Fruit fly (Drosophila melanogaster) whole organism, embryonic: ENCODE results near the gene alpha4GT2.

Experiments used
- Hmx ChIP-seq: fragments of 200-800 bp; sonication (Bioruptor generic); optimal IDR thresholded peaks from 2 replicates; lab custom pipeline; 2016; ENCODE audit warnings: missing biosample characterization, missing genetic modification characterization
- lab ChIP-seq: fragments of 200-800 bp; sonication (Bioruptor generic); optimal IDR thresholded peaks from 3 replicates; lab custom pipeline; 2017; ENCODE audit warnings: missing biosample characterization, missing genetic modification characterization, mild to moderate bottlenecking, moderate library complexity, missing genetic modification reagents
- lola ChIP-seq, 3 experiments: fragments of >200 bp in 2 of 3; fragments of 200-800 bp in 1 of 3; sonication (Bioruptor generic) in 1 of 3; optimal IDR thresholded peaks; 2 replicates each; lab custom pipeline; 2017 to 2019; ENCODE audit warnings: missing biosample characterization in 3 of 3, missing genetic modification characterization in 3 of 3, mild to moderate bottlenecking in 1 of 3, moderate library complexity in 1 of 3
- ranshi ChIP-seq: fragments of 200-800 bp; sonication (Bioruptor generic); IDR thresholded peaks from 2 replicates; pipeline ENCODE4 v1.3.6; 2022; ENCODE audit warnings: missing biosample characterization, missing genetic modification characterization
- trem ChIP-seq: fragments of 200-800 bp; optimal IDR thresholded peaks from 3 replicates; lab custom pipeline; 2019; ENCODE audit warnings: missing biosample characterization, mild to moderate bottlenecking, missing genetic modification characterization, moderate library complexity

DNA sequence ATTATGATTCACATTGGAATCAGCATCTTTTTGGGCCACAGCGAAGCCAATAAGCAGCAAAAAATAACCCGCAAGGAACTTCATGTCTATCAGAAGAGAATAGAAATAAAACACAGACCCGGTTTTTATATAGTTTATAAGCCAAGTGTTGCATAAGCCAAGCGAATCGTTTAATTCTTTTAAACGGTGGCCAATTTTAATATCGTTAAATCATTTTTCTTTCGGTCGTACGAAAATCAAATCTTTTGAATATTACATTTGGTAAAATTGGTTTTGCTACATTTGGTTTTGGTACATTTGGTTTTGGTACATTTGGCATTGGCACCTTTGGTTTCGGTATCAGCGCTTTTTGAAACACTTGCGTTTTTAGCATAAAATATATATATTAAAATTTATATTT lies 1.9 kb upstream of the alpha4GT2 start, which contains the start of gene Sfp96F:
- TF ChIP-seq lola (GFP tag; optimal IDR thresholded peaks at IDR 0.05; lab: Kevin White, UChicago): no peak
- TF ChIP-seq ranshi (GFP tag; lab: Robert Waterston, UW): no peak
- TF ChIP-seq lab (GFP tag; lab: Kevin White, UChicago): no peak
- TF ChIP-seq trem (tag; lab: Kevin White, UChicago): no peak
- no peak for TF ChIP-seq Hmx
